Fruit fly (Drosophila melanogaster) whole organism, embryonic: ENCODE data around the gene CG15882.

Experiments used
- ATbp ChIP-seq: fragments of 200-800 bp; sonication (Bioruptor generic); optimal IDR thresholded peaks from 2 replicates; lab custom pipeline; 2017; ENCODE audit warnings: missing biosample characterization, mild to moderate bottlenecking, missing genetic modification characterization, missing genetic modification reagents
- BEAF-32 ChIP-seq: fragments of 200-800 bp; sonication (Bioruptor generic); optimal IDR thresholded peaks from 3 replicates; lab custom pipeline; 2017; ENCODE audit warnings: missing biosample characterization, missing genetic modification characterization, mild to moderate bottlenecking, moderate library complexity, missing genetic modification reagents
- CG14965 ChIP-seq: fragments of 200-800 bp; sonication (Bioruptor generic); optimal IDR thresholded peaks from 2 replicates; lab custom pipeline; 2016; ENCODE audit warnings: missing biosample characterization, missing genetic modification characterization, borderline replicate concordance
- CG2199 ChIP-seq: fragments of 200-800 bp; sonication (Bioruptor generic); IDR thresholded peaks from 3 replicates; pipeline ENCODE4 v1.3.6; 2022; ENCODE audit warnings: missing biosample characterization, missing genetic modification characterization
- D19B ChIP-seq: fragments of 200-800 bp; sonication (Bioruptor generic); optimal IDR thresholded peaks from 2 replicates; lab custom pipeline; 2017; ENCODE audit warnings: missing biosample characterization, mild to moderate bottlenecking, missing genetic modification characterization
- Oaz ChIP-seq: fragments of 200-800 bp; sonication (Bioruptor generic); IDR thresholded peaks from 2 replicates; pipeline ENCODE4 v1.3.6; 2022; ENCODE audit warnings: missing biosample characterization, missing genetic modification characterization
- Optix ChIP-seq: fragments of 200-800 bp; sonication (Bioruptor generic); IDR thresholded peaks from 3 replicates; pipeline ENCODE4 v1.3.6; 2022; ENCODE audit warnings: missing biosample characterization, missing genetic modification characterization
- Spps ChIP-seq: fragments of 200-800 bp; sonication (Bioruptor generic); optimal IDR thresholded peaks from 2 replicates; lab custom pipeline; 2018; ENCODE audit warnings: missing biosample characterization, mild to moderate bottlenecking, missing genetic modification characterization
- Xbp1 ChIP-seq: fragments of 200-800 bp; sonication (Bioruptor generic); optimal IDR thresholded peaks from 3 replicates; lab custom pipeline; 2016; ENCODE audit warnings: missing biosample characterization, mild to moderate bottlenecking, missing genetic modification characterization
- fd64A ChIP-seq: fragments of 200-800 bp; sonication (Bioruptor generic); optimal IDR thresholded peaks from 3 replicates; lab custom pipeline; 2018; ENCODE audit warnings: missing biosample characterization, mild to moderate bottlenecking, missing genetic modification characterization
- jumu ChIP-seq: fragments of 200-800 bp; sonication (Bioruptor generic); optimal IDR thresholded peaks from 3 replicates; lab custom pipeline; 2016; ENCODE audit warnings: missing biosample characterization, missing genetic modification characterization
- kni ChIP-seq: fragments of 200-800 bp; sonication (Bioruptor generic); optimal IDR thresholded peaks from 3 replicates; lab custom pipeline; 2017; ENCODE audit warnings: mild to moderate bottlenecking, missing biosample characterization, missing genetic modification reagents, missing genetic modification characterization

dm6 chrX:19164726-19165125 is 40.5 kb upstream of the CG15882 start:
- TF ChIP-seq kni (GFP tag; lab: Kevin White, UChicago) (no peak), BEAF-32 (GFP tag; lab: Kevin White, UChicago) (no peak), fd64A (GFP tag; lab: Kevin White, UChicago) (no peak), jumu (GFP tag; lab: Kevin White, UChicago) (peak; percentile 7), D19B (GFP tag; lab: Kevin White, UChicago) (peak; percentile 9), Optix (no peak), ATbp (GFP tag; lab: Kevin White, UChicago) (peak; percentile 28), CG2199 (GFP tag; lab: Robert Waterston, UW) (no peak), Oaz (GFP tag; lab: Robert Waterston, UW) (no peak), CG14965 (GFP tag; lab: Kevin White, UChicago) (no peak), Xbp1 (GFP tag; lab: Kevin White, UChicago) (peak; percentile 42), Spps (tag; lab: Kevin White, UChicago) (no peak)
